Worm (Caenorhabditis elegans) whole organism, L2 larva: Measurements from ENCODE around the gene ddl-1.

Experiments
- R02D3.7 ChIP-seq: fragments of 150-350 bp; optimal IDR thresholded peaks from 2 replicates; lab custom pipeline; 2014; ENCODE audit warnings: missing biosample characterization, missing genetic modification characterization
- Y55F3AM.14 ChIP-seq: fragments of 200-800 bp; sonication (Bioruptor generic); optimal IDR thresholded peaks from 2 replicates; lab custom pipeline; 2018; ENCODE audit warnings: mild to moderate bottlenecking, missing genetic modification characterization, missing compliant biosample characterization
- dmd-4 ChIP-seq: sonication (generic microtip); optimal IDR thresholded peaks from 2 replicates; lab custom pipeline; 2017; ENCODE audit warnings: missing biosample characterization, missing genetic modification characterization
- elt-3 ChIP-seq: sonication (generic microtip); optimal IDR thresholded peaks from 2 replicates; lab custom pipeline; 2017; ENCODE audit warnings: missing biosample characterization, missing genetic modification characterization
- fos-1 ChIP-seq: fragments of 150-350 bp; optimal IDR thresholded peaks from 2 replicates; lab custom pipeline; 2014; ENCODE audit warnings: missing biosample characterization, missing genetic modification characterization
- mdl-1 ChIP-seq, 2 experiments: fragments of 150-350 bp in 1 of 2; sonication (generic microtip) in 1 of 2; optimal IDR thresholded peaks; 2 replicates each; lab custom pipeline; 2017; ENCODE audit warnings: missing biosample characterization in 2 of 2, missing genetic modification characterization in 2 of 2
- nhr-10 ChIP-seq: sonication (generic microtip); optimal IDR thresholded peaks from 2 replicates; lab custom pipeline; 2017; ENCODE audit warnings: missing biosample characterization, missing genetic modification characterization
- nhr-25 ChIP-seq: fragments of 150-350 bp; sonication (generic microtip); optimal IDR thresholded peaks from 3 replicates; lab custom pipeline; 2014; ENCODE audit warnings: missing biosample characterization, missing genetic modification characterization
- nhr-77 ChIP-seq: fragments of 150-350 bp; optimal IDR thresholded peaks from 2 replicates; lab custom pipeline; 2014; ENCODE audit warnings: missing biosample characterization, missing genetic modification characterization
- peb-1 ChIP-seq: fragments of 150-350 bp; optimal IDR thresholded peaks from 2 replicates; lab custom pipeline; 2014; ENCODE audit warnings: missing biosample characterization, missing genetic modification characterization
- sem-4 ChIP-seq: fragments of 150-350 bp; optimal IDR thresholded peaks from 2 replicates; lab custom pipeline; 2014; ENCODE audit warnings: missing biosample characterization, missing genetic modification reagents, missing genetic modification characterization
- snpc-4 ChIP-seq: fragments of 150-350 bp; optimal IDR thresholded peaks from 2 replicates; lab custom pipeline; 2014; ENCODE audit warnings: missing biosample characterization, missing genetic modification characterization
- ztf-4 ChIP-seq: fragments of 150-350 bp; optimal IDR thresholded peaks from 2 replicates; lab custom pipeline; 2014; ENCODE audit warnings: missing biosample characterization, missing genetic modification characterization

DNA sequence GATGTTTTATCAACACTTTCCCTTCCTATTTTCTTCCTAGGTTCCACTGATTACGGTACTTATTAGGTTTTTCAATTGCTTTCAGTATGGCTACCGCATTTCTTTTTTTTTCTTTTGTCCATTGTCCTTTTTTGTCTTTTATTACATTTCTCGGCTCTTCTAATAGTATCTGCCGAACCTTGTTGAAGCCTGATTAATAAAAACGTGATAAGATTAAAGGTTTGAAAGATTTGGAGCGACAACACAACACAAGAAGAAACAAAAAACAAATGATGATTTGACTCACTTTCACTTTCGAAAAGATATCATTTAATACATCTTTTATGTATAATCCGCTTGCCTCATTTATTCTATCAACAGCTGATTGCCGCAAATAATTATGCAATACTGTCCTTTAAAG is 16.9 kb upstream of the ddl-1 start, which contains the start of gene C25H3.15:
- TF ChIP-seq fos-1 (tag; lab: Kevin White, UChicago) = no peak
- TF ChIP-seq sem-4 (tag; lab: Kevin White, UChicago) = no peak
- no peak for TF ChIP-seq nhr-25 (tag; lab: Kevin White, UChicago)
- no peak for TF ChIP-seq nhr-77 (tag; lab: Kevin White, UChicago)
- no peak for TF ChIP-seq Y55F3AM.14 (GFP tag; lab: Kevin White, UChicago)
- TF ChIP-seq mdl-1 (tag; optimal IDR thresholded peaks at IDR 0.05; lab: Kevin White, UChicago) = no peak
- TF ChIP-seq R02D3.7 = no peak
- no peak for TF ChIP-seq nhr-10 (tag; lab: Kevin White, UChicago)
- no peak for TF ChIP-seq dmd-4 (tag; lab: Kevin White, UChicago)
- no peak for TF ChIP-seq elt-3 (tag; lab: Kevin White, UChicago)
- no peak for TF ChIP-seq peb-1 (tag; lab: Kevin White, UChicago)
- no peak for TF ChIP-seq ztf-4 (tag; lab: Kevin White, UChicago)
- TF ChIP-seq snpc-4 (tag; lab: Kevin White, UChicago) = no peak
